Worm (Caenorhabditis elegans): ENCODE data around the gene srlf-5.

Gene srlf-5

ce11 chrIV:12957730-12958129 is 31.2 kb upstream of the srlf-5 start, which contains the start of gene F55G11.6:
F55G11.6 (plus strand) TSS chrIV:12958030.
- no peak for TF ChIP-seq nhr-27 (tag; optimal IDR thresholded peaks at IDR 0.05)

ce11 chrIV:12948470-12948869 is 21.9 kb upstream of the srlf-5 start, which contains the start of gene F55G11.10:
F55G11.10 (plus strand) TSS chrIV:12948770.
- TF ChIP-seq lsy-27 (tag; optimal IDR thresholded peaks at IDR 0.05; ENCODE audit: borderline replicate concordance, insufficient read depth) (no peak), ztf-28 (GFP tag; IDR thresholded peaks at IDR 0.05) (no peak), let-526 (GFP tag; IDR thresholded peaks at IDR 0.05) (no peak), hlh-26 (GFP tag; conservative IDR thresholded peaks at IDR 0.05) (no peak), cebp-2 (GFP tag; IDR thresholded peaks at IDR 0.05) (no peak), egl-18 (GFP tag; IDR thresholded peaks at IDR 0.05) (no peak)

ce11 chrIV:12946488-12946887 is 19.9 kb upstream of the srlf-5 start, which contains the start of gene F55G11.1:
F55G11.1 (minus strand) TSS chrIV:12946588.
- TF ChIP-seq zim-3 (tag; optimal IDR thresholded peaks at IDR 0.05) (no peak), dpl-1 (GFP tag; optimal IDR thresholded peaks at IDR 0.05) (no peak), F57A8.1 (GFP tag; optimal IDR thresholded peaks at IDR 0.05) (no peak), hmg-20 (GFP tag; IDR thresholded peaks at IDR 0.05) (no peak), bed-1 (GFP tag; IDR thresholded peaks at IDR 0.05) (no peak), somi-1 (GFP tag; optimal IDR thresholded peaks at IDR 0.05) (no peak), rpc-1 (optimal IDR thresholded peaks at IDR 0.05) (no peak), rpc-1 (tag; optimal IDR thresholded peaks at IDR 0.05) (no peak), lin-35 (GFP tag; optimal IDR thresholded peaks at IDR 0.05) (no peak), hlh-26 (GFP tag; conservative IDR thresholded peaks at IDR 0.05) (no peak), T26A5.8 (tag; optimal IDR thresholded peaks at IDR 0.05) (no peak), pbrm-1 (GFP tag; IDR thresholded peaks at IDR 0.05) (no peak), F22D6.2 (tag; optimal IDR thresholded peaks at IDR 0.05) (no peak), cebp-1 (GFP tag; IDR thresholded peaks at IDR 0.05) (no peak), cebp-1 (tag; optimal IDR thresholded peaks at IDR 0.05) (no peak), C17E4.6 (GFP tag; IDR thresholded peaks at IDR 0.05) (no peak), lin-54 (GFP tag; optimal IDR thresholded peaks at IDR 0.05) (no peak), aptf-3 (GFP tag; IDR thresholded peaks at IDR 0.05) (no peak), tbp1 (GFP tag; optimal IDR thresholded peaks at IDR 0.05) (no peak)

ce11 chrIV:12942633-12943032 is 16.1 kb upstream of the srlf-5 start, which contains the start of gene dct-19:
dct-19 (plus strand) TSS chrIV:12942933.
- TF ChIP-seq hrde-1 (tag; optimal IDR thresholded peaks at IDR 0.05; ENCODE audit: borderline replicate concordance): no peak
- TF ChIP-seq nhr-120 (GFP tag; IDR thresholded peaks at IDR 0.05): no peak
- no peak for TF ChIP-seq F52B5.7 (tag; optimal IDR thresholded peaks at IDR 0.05)
- TF ChIP-seq attf-5 (GFP tag; optimal IDR thresholded peaks at IDR 0.05): no peak
- TF ChIP-seq rcor-1 (GFP tag; IDR thresholded peaks at IDR 0.05): no peak
- TF ChIP-seq zim-3 (tag; optimal IDR thresholded peaks at IDR 0.05): no peak
- TF ChIP-seq nhr-27 (tag; optimal IDR thresholded peaks at IDR 0.05): no peak
- no peak for TF ChIP-seq sdz-38 (tag; optimal IDR thresholded peaks at IDR 0.05)
- no peak for TF ChIP-seq mes-4 (tag; optimal IDR thresholded peaks at IDR 0.05)
- no peak for TF ChIP-seq F22D6.2 (tag; optimal IDR thresholded peaks at IDR 0.05)
- no peak for TF ChIP-seq ztf-26 (tag; optimal IDR thresholded peaks at IDR 0.05)
- TF ChIP-seq T26A5.8 (tag; optimal IDR thresholded peaks at IDR 0.05): no peak
- TF ChIP-seq ceh-79 (tag; optimal IDR thresholded peaks at IDR 0.05): no peak
- TF ChIP-seq ztf-25 (GFP tag; IDR thresholded peaks at IDR 0.05): no peak

Measured in whole organism, young adult.